Worm (Caenorhabditis elegans) whole organism, L3 larva: ENCODE data around the gene scrm-5.
"Not testable (repeated sequence)": the region's sequence is repeated elsewhere in the genome, so short reads cannot be mapped to it uniquely, and the experiment has no call there.

Experiments
- R02D3.7 ChIP-seq: fragments of 150-350 bp; optimal IDR thresholded peaks from 2 replicates; lab custom pipeline; 2014; ENCODE audit warnings: missing biosample characterization, missing genetic modification characterization
- ZK546.5 ChIP-seq: sonication (generic microtip); optimal IDR thresholded peaks from 2 replicates; lab custom pipeline; 2017; ENCODE audit warnings: missing biosample characterization, missing genetic modification characterization
- aly-2 ChIP-seq: fragments of 150-350 bp; optimal IDR thresholded peaks from 2 replicates; lab custom pipeline; 2014; ENCODE audit warnings: missing biosample characterization, missing genetic modification characterization
- ama-1 ChIP-seq: fragments of 150-350 bp; optimal IDR thresholded peaks from 2 replicates; lab custom pipeline; 2018
- ceh-28 ChIP-seq: fragments of 150-350 bp; optimal IDR thresholded peaks from 2 replicates; lab custom pipeline; 2014; ENCODE audit warnings: missing biosample characterization, missing genetic modification reagents, missing genetic modification characterization
- ceh-9 ChIP-seq: sonication (generic microtip); optimal IDR thresholded peaks from 2 replicates; lab custom pipeline; 2018; ENCODE audit warnings: missing biosample characterization, missing genetic modification characterization
- daf-12 ChIP-seq: fragments of 150-350 bp; optimal IDR thresholded peaks from 2 replicates; lab custom pipeline; 2014; ENCODE audit warnings: missing biosample characterization, missing genetic modification reagents, missing genetic modification characterization
- egl-5 ChIP-seq: fragments of 150-350 bp; optimal IDR thresholded peaks from 2 replicates; lab custom pipeline; 2017; ENCODE audit warnings: missing biosample characterization, missing genetic modification reagents, missing genetic modification characterization, inconsistent platforms
- elt-1 ChIP-seq: fragments of 150-350 bp; optimal IDR thresholded peaks from 2 replicates; lab custom pipeline; 2014; ENCODE audit warnings: missing biosample characterization, missing genetic modification characterization
- elt-2 ChIP-seq: sonication (generic microtip); optimal IDR thresholded peaks from 2 replicates; lab custom pipeline; 2016; ENCODE audit warnings: missing genetic modification reagents, mild to moderate bottlenecking, missing genetic modification characterization, missing compliant biosample characterization
- eor-1 ChIP-seq, 2 experiments: fragments of 150-350 bp; optimal IDR thresholded peaks; 2 replicates each; lab custom pipeline; 2014 to 2018; ENCODE audit warnings: missing biosample characterization in 2 of 2, missing genetic modification characterization in 2 of 2
- fos-1 ChIP-seq: fragments of 150-350 bp; optimal IDR thresholded peaks from 2 replicates; lab custom pipeline; 2014; ENCODE audit warnings: missing biosample characterization, missing genetic modification characterization
- jun-1 ChIP-seq: fragments of 150-350 bp; optimal IDR thresholded peaks from 2 replicates; lab custom pipeline; 2014; ENCODE audit warnings: missing biosample characterization, missing genetic modification reagents, missing genetic modification characterization
- lin-15B ChIP-seq: fragments of 150-350 bp; optimal IDR thresholded peaks from 2 replicates; lab custom pipeline; 2014; ENCODE audit warnings: missing biosample characterization, missing genetic modification characterization
- lsy-12 ChIP-seq: sonication (generic microtip); optimal IDR thresholded peaks from 2 replicates; lab custom pipeline; 2016; ENCODE audit warnings: mild to moderate bottlenecking, missing genetic modification characterization, missing compliant biosample characterization
- mdl-1 ChIP-seq: fragments of 150-350 bp; optimal IDR thresholded peaks from 2 replicates; lab custom pipeline; 2014; ENCODE audit warnings: missing biosample characterization, missing genetic modification characterization
- mml-1 ChIP-seq: fragments of 150-350 bp; sonication (generic microtip); optimal IDR thresholded peaks from 3 replicates; lab custom pipeline; 2014; ENCODE audit warnings: missing biosample characterization, missing genetic modification characterization
- nfya-1 ChIP-seq: sonication (generic microtip); optimal IDR thresholded peaks from 2 replicates; lab custom pipeline; 2017; ENCODE audit warnings: missing genetic modification characterization, mild to moderate bottlenecking, missing compliant biosample characterization, antibody characterized with exemption, moderate library complexity; ENCODE audit not compliant: insufficient read depth
- nhr-12 ChIP-seq: fragments of 150-350 bp; optimal IDR thresholded peaks from 2 replicates; lab custom pipeline; 2014; ENCODE audit warnings: missing biosample characterization, missing genetic modification characterization
- nhr-25 ChIP-seq: sonication (generic microtip); optimal IDR thresholded peaks from 2 replicates; lab custom pipeline; 2017; ENCODE audit warnings: missing biosample characterization, missing genetic modification characterization
- nhr-28 ChIP-seq: fragments of 150-350 bp; optimal IDR thresholded peaks from 2 replicates; lab custom pipeline; 2014; ENCODE audit warnings: missing biosample characterization, missing genetic modification characterization
- nhr-43 ChIP-seq: sonication (generic microtip); optimal IDR thresholded peaks from 2 replicates; lab custom pipeline; 2016; ENCODE audit warnings: mild to moderate bottlenecking, missing genetic modification characterization, missing compliant biosample characterization; ENCODE audit not compliant: poor library complexity, severe bottlenecking
- nhr-67 ChIP-seq: fragments of 150-350 bp; optimal IDR thresholded peaks from 2 replicates; lab custom pipeline; 2014; ENCODE audit warnings: missing biosample characterization, missing genetic modification characterization
- nhr-77 ChIP-seq: fragments of 150-350 bp; optimal IDR thresholded peaks from 2 replicates; lab custom pipeline; 2014; ENCODE audit warnings: missing biosample characterization, missing genetic modification characterization
- pqm-1 ChIP-seq: fragments of 150-350 bp; optimal IDR thresholded peaks from 2 replicates; lab custom pipeline; 2017; ENCODE audit warnings: missing biosample characterization, missing genetic modification characterization, inconsistent platforms
- sea-2 ChIP-seq: fragments of 150-350 bp; sonication (generic microtip); optimal IDR thresholded peaks from 4 replicates; lab custom pipeline; 2014; ENCODE audit warnings: missing biosample characterization, missing genetic modification reagents, missing genetic modification characterization
- skn-1 ChIP-seq: fragments of 150-350 bp; optimal IDR thresholded peaks from 2 replicates; lab custom pipeline; 2014; ENCODE audit warnings: missing biosample characterization, missing genetic modification characterization
- snpc-4 ChIP-seq: fragments of 150-350 bp; optimal IDR thresholded peaks from 2 replicates; lab custom pipeline; 2014; ENCODE audit warnings: missing biosample characterization, missing genetic modification characterization
- unc-39 ChIP-seq: sonication (generic microtip); optimal IDR thresholded peaks from 4 replicates; lab custom pipeline; 2017; ENCODE audit warnings: missing biosample characterization, missing genetic modification characterization
- zag-1 ChIP-seq: fragments of 150-350 bp; optimal IDR thresholded peaks from 2 replicates; lab custom pipeline; 2014; ENCODE audit warnings: missing biosample characterization, missing genetic modification characterization
- ztf-11 ChIP-seq: fragments of 150-350 bp; optimal IDR thresholded peaks from 2 replicates; lab custom pipeline; 2014; ENCODE audit warnings: missing biosample characterization, missing genetic modification characterization
- ztf-4 ChIP-seq: fragments of 150-350 bp; optimal IDR thresholded peaks from 2 replicates; lab custom pipeline; 2014; ENCODE audit warnings: missing biosample characterization, missing genetic modification characterization

scrm-5 gene

DNA sequence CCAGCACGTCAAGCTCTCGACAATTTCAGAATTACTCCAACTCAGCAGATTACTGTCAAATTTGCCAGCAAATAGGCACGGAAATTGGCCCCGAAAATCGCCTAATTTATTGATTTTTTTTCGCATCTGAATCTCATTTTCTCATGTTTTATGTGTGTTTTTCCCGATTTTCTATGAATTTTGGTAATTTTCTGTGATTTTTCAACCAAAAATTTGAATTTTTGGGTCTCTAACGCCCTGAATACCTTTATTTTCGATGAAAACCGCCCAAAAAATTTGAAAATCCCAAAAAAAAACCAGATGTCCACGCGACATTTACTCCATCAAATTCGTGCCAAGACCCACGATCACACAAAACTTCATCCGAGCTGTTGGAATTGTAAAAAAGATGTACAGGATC lies 13.9 kb downstream of the scrm-5 start, which contains the start of gene dnj-15:
TSS of gene dnj-15 (plus strand) at position 301 of the 400 bp plus-strand sequence.
- TF ChIP-seq ZK546.5: no peak
- no peak for TF ChIP-seq ceh-9 (tag; lab: Kevin White, UChicago)
- TF ChIP-seq eor-1 (tag; optimal IDR thresholded peaks at IDR 0.05; lab: Kevin White, UChicago): no peak
- no peak for TF ChIP-seq skn-1
- TF ChIP-seq daf-12: no peak
- TF ChIP-seq nhr-77: no peak
- TF ChIP-seq ceh-28 (tag; lab: Kevin White, UChicago): no peak
- no peak for TF ChIP-seq ztf-11
- TF ChIP-seq aly-2 (tag; lab: Kevin White, UChicago): no peak
- TF ChIP-seq elt-1 (tag; lab: Kevin White, UChicago): no peak
- no peak for TF ChIP-seq nhr-12 (tag; lab: Kevin White, UChicago)

DNA sequence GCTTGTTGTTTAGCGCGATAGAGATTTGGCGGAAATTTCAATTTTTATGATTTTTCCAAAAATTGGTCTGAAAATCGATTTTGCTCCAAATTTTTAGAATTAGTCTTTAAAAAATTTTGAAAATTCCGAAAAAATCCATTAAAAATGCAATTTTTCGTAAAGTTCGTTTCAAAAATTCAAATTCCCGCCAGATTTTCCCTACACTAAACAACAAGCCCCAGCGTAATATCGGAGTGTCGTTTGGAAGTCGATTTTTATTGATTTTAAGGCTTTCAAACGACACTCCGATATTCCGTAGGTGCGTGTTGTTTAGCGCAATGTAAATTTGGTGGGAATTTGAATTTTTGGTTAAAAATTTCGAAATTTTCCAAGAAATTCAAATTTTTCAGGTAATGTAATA lies 14.4 kb downstream of the scrm-5 start:
- no peak for TF ChIP-seq nhr-28 (tag; lab: Kevin White, UChicago)
- TF ChIP-seq ceh-28 (tag; lab: Kevin White, UChicago): no peak
- no peak for TF ChIP-seq egl-5 (tag; lab: Kevin White, UChicago)
- no peak for TF ChIP-seq fos-1 (tag; lab: Kevin White, UChicago)
- no peak for TF ChIP-seq jun-1 (tag; lab: Kevin White, UChicago)
- no peak for TF ChIP-seq unc-39
- no peak for TF ChIP-seq elt-2 (tag; lab: Kevin White, UChicago)
- TF ChIP-seq aly-2 (tag; lab: Kevin White, UChicago): no peak
- no peak for TF ChIP-seq ztf-11
- TF ChIP-seq nhr-12 (tag; lab: Kevin White, UChicago): no peak
- TF ChIP-seq pqm-1: no peak
- no peak for TF ChIP-seq mdl-1 (tag; lab: Kevin White, UChicago)
- no peak for TF ChIP-seq mml-1 (tag; lab: Kevin White, UChicago)
- TF ChIP-seq lsy-12 (tag; lab: Kevin White, UChicago): no peak
- no peak for TF ChIP-seq ZK546.5
- no peak for TF ChIP-seq snpc-4 (tag; lab: Kevin White, UChicago)

DNA sequence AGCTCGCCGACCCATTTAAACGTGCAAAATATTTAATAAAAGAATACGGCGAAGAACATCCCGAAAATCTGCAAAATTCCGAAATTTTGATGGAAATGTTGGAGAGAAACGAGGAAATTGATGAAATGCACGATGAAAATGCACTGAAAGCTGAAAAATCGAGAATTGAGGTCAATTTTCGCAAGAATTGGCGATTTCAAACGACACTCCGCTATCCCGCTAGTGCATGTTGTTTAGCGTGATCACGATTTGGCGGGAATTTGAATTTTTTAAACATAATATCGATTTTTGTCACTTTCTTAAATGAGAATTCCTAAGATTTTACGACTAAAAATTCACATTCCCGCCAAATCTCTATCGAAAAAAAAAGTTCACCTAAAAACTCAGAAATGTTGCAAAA lies 15.3 kb downstream of the scrm-5 start:
- TF ChIP-seq zag-1 (tag; lab: Kevin White, UChicago) (no peak), nhr-25 (tag; lab: Kevin White, UChicago) (no peak), lin-15B (peak; percentile 19)
- TF ChIP-seq, all 47 proteins: peak for 1

DNA sequence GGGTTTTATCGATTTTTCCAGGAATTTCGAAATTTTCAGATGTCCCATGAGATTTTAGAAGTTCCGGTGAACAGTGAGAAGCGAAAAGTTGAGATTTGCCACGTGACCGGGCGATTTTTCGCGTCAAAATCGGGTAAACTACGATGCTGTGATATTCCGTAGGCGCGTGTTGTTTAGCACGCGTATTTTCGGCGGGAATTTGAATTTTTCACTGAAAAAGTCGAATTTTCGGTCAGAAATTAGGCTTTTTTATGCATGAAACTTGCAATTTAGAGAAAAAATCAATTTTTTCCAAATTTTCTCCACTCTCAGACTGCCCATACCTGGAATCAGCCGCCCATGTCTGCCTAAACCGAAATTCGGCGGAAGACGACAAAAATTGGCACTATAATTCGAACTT lies 16.2 kb downstream of the scrm-5 start, which contains the start of gene tsen-34:
TSS of gene tsen-34 (plus strand) at position 34 of the 400 bp plus-strand sequence.
- no peak for TF ChIP-seq ztf-4
- TF ChIP-seq aly-2 (tag; lab: Kevin White, UChicago): no peak
- TF ChIP-seq ceh-9 (tag; lab: Kevin White, UChicago): no peak
- no peak for TF ChIP-seq unc-39
- TF ChIP-seq nfya-1: no peak
- no peak for TF ChIP-seq nhr-67 (tag; lab: Kevin White, UChicago)
- TF ChIP-seq sea-2: no peak

ce11 chrIV:4184767-4185166 lies 22.5 kb downstream of the scrm-5 start:
- TF ChIP-seq nhr-43 (tag; lab: Kevin White, UChicago) (peak; percentile 11), lin-15B (peak; percentile 61)

DNA sequence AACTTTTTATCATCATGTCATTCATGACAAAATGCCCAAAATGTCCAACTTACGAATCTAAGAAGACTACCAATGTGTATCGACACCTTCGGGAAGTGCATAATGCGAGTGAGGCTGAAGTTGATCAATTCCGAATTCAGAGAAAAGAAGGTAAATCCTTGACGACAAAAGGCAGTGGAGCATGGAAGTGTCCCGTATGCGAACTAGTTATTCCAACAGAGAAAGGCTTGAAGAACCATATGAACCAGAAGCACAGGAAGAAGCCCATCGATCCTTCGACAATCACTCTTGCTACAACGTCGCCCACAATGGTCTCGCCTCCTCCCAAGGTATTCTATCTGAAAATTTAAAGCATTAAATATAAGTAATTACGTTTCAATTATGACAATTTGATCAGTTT lies 23.9 kb downstream of the scrm-5 start, which contains the start of gene K08D10.11:
TSS of gene K08D10.11 (minus strand) at position 101 of the 400 bp plus-strand sequence.
- TF ChIP-seq nhr-12, elt-2, R02D3.7 (tag; lab: Kevin White, UChicago): not testable (repeated sequence)

ce11 chrIV:4196729-4197128 lies 34.5 kb downstream of the scrm-5 start, which contains the start of gene K06B9.6:
Gene K06B9.6, minus strand, starts transcription at chrIV:4196829.
- not testable (repeated sequence) for TF ChIP-seq zag-1 (tag; lab: Kevin White, UChicago); ceh-9 (tag; lab: Kevin White, UChicago); ama-1
